Fruit fly (Drosophila melanogaster) S2 (cell line): ENCODE data around the gene mtSSB.

ENCODE experiments used
- CG8478 ChIP-seq: fragments of >200 bp; optimal IDR thresholded peaks from 2 replicates; lab custom pipeline; 2018
- CTCF ChIP-seq, 2 experiments: fragments of >200 bp; optimal IDR thresholded peaks; 2 replicates each; lab custom pipeline; 2018

- TF ChIP-seq CTCF (optimal IDR thresholded peaks at IDR 0.05; lab: Kevin White, UChicago), result no peak
- TF ChIP-seq CG8478, result no peak
These were observed 43.5 kb upstream of the mtSSB start for dm6 chr3R:16248500-16249025.
